Fruit fly (Drosophila melanogaster) whole organism, wandering third instar larva: Measurements from ENCODE around the gene Drsl1.
A peak's percentile ranks its signal among the peaks of the same experiment; 100 is the strongest.

Source experiments
- CrebA ChIP-seq: fragments of 200-800 bp; sonication (Bioruptor generic); optimal IDR thresholded peaks from 2 replicates; lab custom pipeline; 2016; ENCODE audit warnings: missing biosample characterization, mild to moderate bottlenecking, missing genetic modification characterization, borderline replicate concordance
- Hnf4 ChIP-seq: fragments of 200-800 bp; sonication (Bioruptor generic); optimal IDR thresholded peaks from 2 replicates; lab custom pipeline; 2016; ENCODE audit warnings: missing biosample characterization, mild to moderate bottlenecking, missing genetic modification characterization
- OdsH ChIP-seq: fragments of 200-800 bp; sonication (Bioruptor generic); optimal IDR thresholded peaks from 2 replicates; lab custom pipeline; 2016; ENCODE audit warnings: missing biosample characterization, mild to moderate bottlenecking, missing genetic modification characterization
- foxo ChIP-seq, 2 experiments: fragments of 200-800 bp; sonication (Bioruptor generic); optimal IDR thresholded peaks; 2 replicates in 1 of 2; 3 replicates in 1 of 2; lab custom pipeline; 2016 to 2017; ENCODE audit warnings: missing biosample characterization in 2 of 2, missing genetic modification characterization in 2 of 2
- fru ChIP-seq: fragments of 200-800 bp; sonication (Bioruptor generic); optimal IDR thresholded peaks from 3 replicates; lab custom pipeline; 2016; ENCODE audit warnings: missing biosample characterization, mild to moderate bottlenecking, missing genetic modification characterization
- psq ChIP-seq: fragments of 200-800 bp; sonication (Bioruptor generic); optimal IDR thresholded peaks from 3 replicates; lab custom pipeline; 2017; ENCODE audit warnings: missing biosample characterization, mild to moderate bottlenecking, missing genetic modification characterization, moderate library complexity

- TF ChIP-seq CrebA (GFP tag; lab: Kevin White, UChicago) (no peak), fru (GFP tag; lab: Kevin White, UChicago) (peak; percentile 31), foxo (GFP tag; optimal IDR thresholded peaks at IDR 0.05; lab: Kevin White, UChicago) (peak in 1 of 2 experiments; percentile 48), Hnf4 (no peak), psq (GFP tag; lab: Kevin White, UChicago) (peak; percentile 20), OdsH (peak; percentile 49)
Measured at dm6 chr3L:3300345-3300744, 35.2 kb downstream of the Drsl1 start.
